Worm (Caenorhabditis elegans): ENCODE measurements around the gene F53G2.3.

DNA sequence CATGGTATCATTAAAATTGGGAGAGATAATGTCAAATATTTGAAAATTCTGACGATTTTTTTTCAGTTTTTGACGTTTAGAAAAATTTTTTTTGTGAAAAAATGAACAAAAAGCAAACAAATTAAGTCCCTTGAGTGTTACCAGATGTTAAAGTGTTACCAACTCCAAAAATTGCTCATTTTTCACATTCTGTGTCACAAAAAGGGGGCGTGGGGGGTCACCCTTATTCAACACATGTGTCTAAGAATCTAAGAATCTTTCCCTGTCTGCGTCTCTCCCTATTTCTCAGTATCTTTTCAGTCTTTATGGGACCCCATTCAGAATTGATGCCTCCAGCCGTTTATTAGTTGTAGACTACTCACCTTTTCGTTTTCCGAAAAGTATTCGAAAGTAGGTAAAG is 41.3 kb upstream of the F53G2.3 start:
- TF ChIP-seq elt-3 (tag; optimal IDR thresholded peaks at IDR 0.05): no peak
- TF ChIP-seq unc-62 (GFP tag; optimal IDR thresholded peaks at IDR 0.05): no peak
- no peak for TF ChIP-seq snpc-4 (tag; optimal IDR thresholded peaks at IDR 0.05)
- no peak for TF ChIP-seq ama-1 (optimal IDR thresholded peaks at IDR 0.05)
- no peak for TF ChIP-seq skn-1 (tag; optimal IDR thresholded peaks at IDR 0.05)

All from whole organism, L2 larva.